Fruit fly (Drosophila melanogaster) whole organism, embryonic: ENCODE measurements around the gene Cyp313b1.

Experiments used
- Abd-B ChIP-seq: fragments of 200-800 bp; sonication (Bioruptor generic); optimal IDR thresholded peaks from 2 replicates; lab custom pipeline; 2018; ENCODE audit warnings: missing biosample characterization, mild to moderate bottlenecking, missing genetic modification characterization, moderate library complexity
- Adf1 ChIP-seq: fragments of 200-800 bp; sonication (Bioruptor generic); IDR thresholded peaks from 2 replicates; pipeline ENCODE4 v1.3.6; 2022; ENCODE audit warnings: missing biosample characterization, missing genetic modification characterization
- Bdp1 ChIP-seq: fragments of 200-800 bp; sonication (Bioruptor generic); optimal IDR thresholded peaks from 3 replicates; lab custom pipeline; 2016; ENCODE audit warnings: missing biosample characterization, missing genetic modification characterization
- BtbVII ChIP-seq: fragments of 200-800 bp; sonication (Bioruptor generic); optimal IDR thresholded peaks from 3 replicates; lab custom pipeline; 2017; ENCODE audit warnings: missing biosample characterization, mild to moderate bottlenecking, missing genetic modification characterization
- CG12155 ChIP-seq: fragments of 200-800 bp; sonication (Bioruptor generic); optimal IDR thresholded peaks from 3 replicates; lab custom pipeline; 2016; ENCODE audit warnings: missing biosample characterization, missing genetic modification characterization
- CG12942 ChIP-seq: fragments of 200-800 bp; sonication (Bioruptor generic); optimal IDR thresholded peaks from 3 replicates; lab custom pipeline; 2016; ENCODE audit warnings: missing biosample characterization, missing genetic modification characterization
- CG13123 ChIP-seq: fragments of 200-800 bp; sonication (Bioruptor generic); optimal IDR thresholded peaks from 2 replicates; lab custom pipeline; 2016; ENCODE audit warnings: missing biosample characterization, missing genetic modification characterization
- CG13775 ChIP-seq: fragments of 200-800 bp; sonication (Bioruptor generic); optimal IDR thresholded peaks from 3 replicates; lab custom pipeline; 2017; ENCODE audit warnings: missing biosample characterization, mild to moderate bottlenecking, missing genetic modification characterization
- CG15514 ChIP-seq: fragments of 200-800 bp; sonication (Bioruptor generic); optimal IDR thresholded peaks from 3 replicates; lab custom pipeline; 2017; ENCODE audit warnings: missing biosample characterization, missing genetic modification characterization, mild to moderate bottlenecking, moderate library complexity, missing genetic modification reagents
- CG1602 ChIP-seq: fragments of 200-800 bp; sonication (Bioruptor generic); optimal IDR thresholded peaks from 3 replicates; lab custom pipeline; 2016; ENCODE audit warnings: missing biosample characterization, missing genetic modification characterization
- CG18619 ChIP-seq: fragments of 200-800 bp; sonication (Bioruptor generic); optimal IDR thresholded peaks from 3 replicates; lab custom pipeline; 2017; ENCODE audit warnings: missing biosample characterization, mild to moderate bottlenecking, missing genetic modification characterization
- CG30020 ChIP-seq: fragments of 200-800 bp; optimal IDR thresholded peaks from 2 replicates; lab custom pipeline; 2019; ENCODE audit warnings: missing biosample characterization, mild to moderate bottlenecking, missing genetic modification characterization, moderate library complexity
- CG3407 ChIP-seq: fragments of 200-800 bp; sonication (Bioruptor generic); optimal IDR thresholded peaks from 2 replicates; lab custom pipeline; 2018; ENCODE audit warnings: missing biosample characterization, mild to moderate bottlenecking, missing genetic modification characterization
- CG34376 ChIP-seq: fragments of 200-800 bp; sonication (Bioruptor generic); optimal IDR thresholded peaks from 2 replicates; lab custom pipeline; 2018; ENCODE audit warnings: missing biosample characterization, mild to moderate bottlenecking, missing genetic modification characterization
- CG6272 ChIP-seq: fragments of 200-800 bp; sonication (Bioruptor generic); IDR thresholded peaks from 2 replicates; pipeline ENCODE4 v1.3.6; 2022; ENCODE audit warnings: missing biosample characterization, missing genetic modification characterization
- CG6813 ChIP-seq: fragments of 200-800 bp; sonication (Bioruptor generic); optimal IDR thresholded peaks from 2 replicates; lab custom pipeline; 2017; ENCODE audit warnings: missing biosample characterization, missing genetic modification characterization, mild to moderate bottlenecking, moderate library complexity, missing genetic modification reagents
- CG9932 ChIP-seq: fragments of 200-800 bp; sonication (Bioruptor generic); IDR thresholded peaks from 2 replicates; pipeline ENCODE4 v1.3.6; 2022; ENCODE audit warnings: missing biosample characterization, missing genetic modification characterization
- CHES-1-like ChIP-seq: fragments of 200-800 bp; sonication (Bioruptor generic); optimal IDR thresholded peaks from 2 replicates; lab custom pipeline; 2016; ENCODE audit warnings: missing biosample characterization, missing genetic modification characterization
- D19B ChIP-seq: fragments of 200-800 bp; sonication (Bioruptor generic); optimal IDR thresholded peaks from 2 replicates; lab custom pipeline; 2017; ENCODE audit warnings: missing biosample characterization, mild to moderate bottlenecking, missing genetic modification characterization
- Doc2 ChIP-seq: fragments of 200-800 bp; sonication (Bioruptor generic); IDR thresholded peaks from 2 replicates; pipeline ENCODE4 v1.3.6; 2022; ENCODE audit warnings: missing biosample characterization, missing genetic modification characterization
- Elba2 ChIP-seq: fragments of 200-800 bp; sonication (Bioruptor generic); optimal IDR thresholded peaks from 3 replicates; lab custom pipeline; 2016; ENCODE audit warnings: missing biosample characterization, missing genetic modification characterization
- HLH3B ChIP-seq: fragments of 200-800 bp; sonication (Bioruptor generic); IDR thresholded peaks from 2 replicates; pipeline ENCODE4 v1.3.6; 2022; ENCODE audit warnings: missing biosample characterization, missing genetic modification characterization
- HLHmδ ChIP-seq: fragments of 200-800 bp; sonication (Bioruptor generic); optimal IDR thresholded peaks from 2 replicates; lab custom pipeline; 2018; ENCODE audit warnings: missing biosample characterization, mild to moderate bottlenecking, missing genetic modification characterization, moderate library complexity
- Hmr ChIP-seq: fragments of 200-800 bp; sonication (Bioruptor generic); optimal IDR thresholded peaks from 3 replicates; lab custom pipeline; 2017; ENCODE audit warnings: mild to moderate bottlenecking, missing biosample characterization, missing genetic modification reagents, missing genetic modification characterization
- Hr3 ChIP-seq: fragments of 200-800 bp; sonication (Bioruptor generic); optimal IDR thresholded peaks from 3 replicates; lab custom pipeline; 2016; ENCODE audit warnings: missing biosample characterization, missing genetic modification characterization
- Nf-YB ChIP-seq: fragments of 200-800 bp; sonication (Bioruptor generic); optimal IDR thresholded peaks from 3 replicates; lab custom pipeline; 2019; ENCODE audit warnings: missing biosample characterization, mild to moderate bottlenecking, missing genetic modification characterization, moderate library complexity
- Sin3A ChIP-seq: fragments of >200 bp; optimal IDR thresholded peaks from 2 replicates; lab custom pipeline; 2018
- Trl ChIP-seq, 3 experiments: fragments of >200 bp in 2 of 3; fragments of 200-800 bp in 1 of 3; sonication (Bioruptor generic) in 1 of 3; optimal IDR thresholded peaks; 2 replicates in 1 of 3; 3 replicates in 2 of 3; lab custom pipeline; 2016 to 2017; ENCODE audit warnings: missing biosample characterization in 1 of 3, missing genetic modification characterization in 1 of 3
- al ChIP-seq: fragments of 200-800 bp; sonication (Bioruptor generic); IDR thresholded peaks from 2 replicates; pipeline ENCODE4 v1.3.6; 2022; ENCODE audit warnings: missing biosample characterization, missing genetic modification characterization
- cato ChIP-seq: fragments of 200-800 bp; sonication (Bioruptor generic); optimal IDR thresholded peaks from 2 replicates; lab custom pipeline; 2016; ENCODE audit warnings: missing biosample characterization, missing genetic modification characterization, borderline replicate concordance
- corto ChIP-seq: fragments of 200-800 bp; sonication (Bioruptor generic); optimal IDR thresholded peaks from 2 replicates; lab custom pipeline; 2016; ENCODE audit warnings: missing biosample characterization, mild to moderate bottlenecking, missing genetic modification characterization, moderate library complexity
- crc ChIP-seq: fragments of 200-800 bp; sonication (Bioruptor generic); optimal IDR thresholded peaks from 2 replicates; lab custom pipeline; 2016; ENCODE audit warnings: missing biosample characterization, missing genetic modification characterization
- cwo ChIP-seq: fragments of 200-800 bp; sonication (Bioruptor generic); optimal IDR thresholded peaks from 3 replicates; lab custom pipeline; 2017; ENCODE audit warnings: missing biosample characterization, missing genetic modification characterization, mild to moderate bottlenecking, moderate library complexity, missing genetic modification reagents
- dm ChIP-seq: fragments of 200-800 bp; sonication (Bioruptor generic); optimal IDR thresholded peaks from 3 replicates; lab custom pipeline; 2016; ENCODE audit warnings: missing biosample characterization, missing genetic modification characterization
- dmrt99B ChIP-seq: fragments of 200-800 bp; sonication (Bioruptor generic); optimal IDR thresholded peaks from 2 replicates; lab custom pipeline; 2018; ENCODE audit warnings: missing biosample characterization, mild to moderate bottlenecking, missing genetic modification characterization, moderate library complexity
- ham ChIP-seq: fragments of 200-800 bp; sonication (Bioruptor generic); IDR thresholded peaks from 2 replicates; pipeline ENCODE4 v1.3.6; 2022; ENCODE audit warnings: missing biosample characterization, missing genetic modification characterization
- lmd ChIP-seq: fragments of 200-800 bp; sonication (Bioruptor generic); IDR thresholded peaks from 2 replicates; pipeline ENCODE4 v1.3.6; 2022; ENCODE audit warnings: missing biosample characterization, missing genetic modification characterization
- mirr ChIP-seq: fragments of 200-800 bp; sonication (Bioruptor generic); optimal IDR thresholded peaks from 3 replicates; lab custom pipeline; 2018; ENCODE audit warnings: missing biosample characterization, mild to moderate bottlenecking, missing genetic modification characterization
- nau ChIP-seq: fragments of 200-800 bp; sonication (Bioruptor generic); optimal IDR thresholded peaks from 3 replicates; lab custom pipeline; 2017; ENCODE audit warnings: missing biosample characterization, mild to moderate bottlenecking, missing genetic modification characterization, missing genetic modification reagents
- nom ChIP-seq: fragments of 200-800 bp; sonication (Bioruptor generic); optimal IDR thresholded peaks from 2 replicates; lab custom pipeline; 2017; ENCODE audit warnings: missing biosample characterization, missing genetic modification characterization, mild to moderate bottlenecking, moderate library complexity, missing genetic modification reagents
- pan ChIP-seq, 4 experiments: fragments of >200 bp in 3 of 4; fragments of 200-800 bp in 1 of 4; sonication (Bioruptor generic) in 1 of 4; optimal IDR thresholded peaks in 3 of 4; IDR thresholded peaks in 1 of 4; 2 replicates each; pipeline versions ENCODE4 v1.3.6 to Lab custom; 2017 to 2022; ENCODE audit warnings: missing biosample characterization in 2 of 4, missing genetic modification characterization in 2 of 4, mixed read lengths in 1 of 4
- pum ChIP-seq: fragments of 200-800 bp; sonication (Bioruptor generic); optimal IDR thresholded peaks from 2 replicates; lab custom pipeline; 2016; ENCODE audit warnings: missing biosample characterization, missing genetic modification characterization
- slou ChIP-seq: fragments of 200-800 bp; sonication (Bioruptor generic); optimal IDR thresholded peaks from 3 replicates; lab custom pipeline; 2016; ENCODE audit warnings: missing biosample characterization, missing genetic modification characterization
- slp2 ChIP-seq: fragments of 200-800 bp; sonication (Bioruptor generic); optimal IDR thresholded peaks from 2 replicates; lab custom pipeline; 2016; ENCODE audit warnings: missing biosample characterization, missing genetic modification characterization
- trem ChIP-seq: fragments of 200-800 bp; optimal IDR thresholded peaks from 3 replicates; lab custom pipeline; 2019; ENCODE audit warnings: missing biosample characterization, mild to moderate bottlenecking, missing genetic modification characterization, moderate library complexity
- unc-4 ChIP-seq: fragments of 200-800 bp; sonication (Bioruptor generic); IDR thresholded peaks from 2 replicates; pipeline ENCODE4 v1.3.6; 2022; ENCODE audit warnings: missing biosample characterization, missing genetic modification characterization; ENCODE audit not compliant: partially characterized antibody
- vnd ChIP-seq: fragments of 200-800 bp; sonication (Bioruptor generic); IDR thresholded peaks from 3 replicates; pipeline ENCODE4 v1.3.6; 2022; ENCODE audit warnings: missing biosample characterization, missing genetic modification characterization; ENCODE audit not compliant: partially characterized antibody
- z ChIP-seq: fragments of 200-800 bp; sonication (Bioruptor generic); IDR thresholded peaks from 3 replicates; pipeline ENCODE4 v1.3.6; 2022; ENCODE audit warnings: missing biosample characterization, missing genetic modification characterization

Cyp313b1 gene

dm6 chr3R:8659200-8659897 lies 13.9 kb upstream of the Cyp313b1 start:
- TF ChIP-seq CG6813 (GFP tag; lab: Kevin White, UChicago) (peak; percentile 57), CG13123 (GFP tag; lab: Kevin White, UChicago) (no peak), Bdp1 (GFP tag; lab: Kevin White, UChicago) (no peak), CG12155 (GFP tag; lab: Kevin White, UChicago) (peak; percentile 48), cwo (GFP tag; lab: Kevin White, UChicago) (peak; percentile 52), Nf-YB (GFP tag; lab: Kevin White, UChicago) (peak; percentile 7), Elba2 (peak; percentile 78), CG30020 (tag; lab: Kevin White, UChicago) (no peak), lmd (GFP tag; lab: Robert Waterston, UW) (peak; percentile 23; the same call in 1 of the 2 replicates), CG3407 (no peak), CG12942 (GFP tag; lab: Kevin White, UChicago) (peak; percentile 22), CG15514 (GFP tag; lab: Kevin White, UChicago) (peak; percentile 77), slou (peak; percentile 32), Doc2 (no peak), D19B (GFP tag; lab: Kevin White, UChicago) (peak; percentile 34), corto (GFP tag; lab: Kevin White, UChicago) (no peak), CG6272 (GFP tag; lab: Robert Waterston, UW) (no peak), pan (optimal IDR thresholded peaks at IDR 0.05; lab: Kevin White, UChicago) (no peak), pan (GFP tag; optimal IDR thresholded peaks at IDR 0.05 in 1 of 2, IDR thresholded peaks at IDR 0.05 in 1 of 2) (no peak), pum (GFP tag; lab: Kevin White, UChicago) (peak; percentile 7), Hmr (GFP tag; lab: Kevin White, UChicago) (peak; percentile 77), dm (GFP tag; lab: Kevin White, UChicago) (peak; percentile 31), Sin3A (lab: Kevin White, UChicago) (no peak), vnd (GFP tag; lab: Robert Waterston, UW) (no peak), crc (peak; percentile 22), Trl (optimal IDR thresholded peaks at IDR 0.05; lab: Kevin White, UChicago) (peak; percentile 26 to 34), Trl (GFP tag; optimal IDR thresholded peaks at IDR 0.05; lab: Kevin White, UChicago) (peak; percentile 53), mirr (GFP tag; lab: Kevin White, UChicago) (peak; percentile 70), unc-4 (GFP tag; lab: Robert Waterston, UW) (no peak), BtbVII (no peak), Adf1 (GFP tag; lab: Robert Waterston, UW) (peak; percentile 42; the same call in 1 of the 2 replicates), CG13775 (GFP tag; lab: Kevin White, UChicago) (peak; percentile 50), CHES-1-like (GFP tag; lab: Kevin White, UChicago) (peak; percentile 61), cato (no peak), al (GFP tag; lab: Robert Waterston, UW) (no peak), HLH3B (GFP tag; lab: Robert Waterston, UW) (peak; percentile 61; the same call in 1 of the 2 replicates), HLHmδ (GFP tag; lab: Kevin White, UChicago) (no peak), nau (GFP tag; lab: Kevin White, UChicago) (no peak), dmrt99B (peak; percentile 72), Hr3 (GFP tag; lab: Kevin White, UChicago) (peak; percentile 37), CG9932 (GFP tag; lab: Robert Waterston, UW) (peak; percentile 72), z (GFP tag; lab: Robert Waterston, UW) (no peak), CG18619 (GFP tag; lab: Kevin White, UChicago) (peak; percentile 50), CG34376 (GFP tag; lab: Kevin White, UChicago) (peak; percentile 78), trem (tag; lab: Kevin White, UChicago) (no peak), CG1602 (GFP tag; lab: Kevin White, UChicago) (peak; percentile 26), Abd-B (GFP tag; lab: Kevin White, UChicago) (peak; percentile 27), slp2 (GFP tag; lab: Kevin White, UChicago) (no peak), nom (GFP tag; lab: Kevin White, UChicago) (peak; percentile 40), ham (no peak)
